Fruit fly (Drosophila melanogaster): Measurements from ENCODE around the gene CG18628.

The CG18628 gene

DNA sequence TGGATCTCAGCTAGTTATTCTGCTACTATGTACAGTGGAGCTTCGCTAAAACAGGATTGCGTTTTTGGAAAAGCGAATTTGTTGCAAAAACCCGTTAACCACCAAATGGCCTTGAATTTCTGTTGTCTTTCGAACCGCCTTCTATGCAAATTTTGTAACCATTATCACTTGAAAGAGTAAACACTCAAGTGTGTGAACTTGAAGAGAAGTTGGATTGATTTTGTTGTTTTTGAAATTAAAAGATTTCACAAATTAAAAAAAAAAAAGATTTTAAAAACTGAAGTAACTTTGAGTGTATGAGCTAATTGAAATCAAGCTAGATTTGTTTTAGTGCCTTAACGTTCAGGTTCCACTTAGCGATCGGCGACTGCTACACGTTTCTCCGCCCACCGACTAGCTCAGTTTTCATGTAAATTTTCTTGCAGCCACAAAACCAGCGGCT is 44.4 kb downstream of the CG18628 start (continued):
- peak; percentile 67 for TF ChIP-seq CG7368 (GFP tag; optimal IDR thresholded peaks at IDR 0.05)
- TF ChIP-seq CG6854 (GFP tag; optimal IDR thresholded peaks at IDR 0.05), result no peak
- no peak for TF ChIP-seq Blimp-1 (GFP tag; optimal IDR thresholded peaks at IDR 0.05)
- TF ChIP-seq Eip93F (GFP tag; optimal IDR thresholded peaks at IDR 0.05), result no peak
- TF ChIP-seq Ets96B (tag; optimal IDR thresholded peaks at IDR 0.05), result peak; percentile 64
- TF ChIP-seq dsx (GFP tag; optimal IDR thresholded peaks at IDR 0.05; ENCODE audit: poor library complexity, severe bottlenecking), result peak; percentile 69
- peak; percentile 69 for TF ChIP-seq CG6792 (GFP tag; optimal IDR thresholded peaks at IDR 0.05)
- TF ChIP-seq pdm3 (GFP tag; optimal IDR thresholded peaks at IDR 0.05), result no peak
- TF ChIP-seq Gug (GFP tag; IDR thresholded peaks at IDR 0.05), result peak; percentile 67
- TF ChIP-seq CG3919 (GFP tag; optimal IDR thresholded peaks at IDR 0.05), result peak; percentile 74
- TF ChIP-seq topi (GFP tag; optimal IDR thresholded peaks at IDR 0.05), result peak; percentile 73
- peak; percentile 92 for TF ChIP-seq CG32006 (GFP tag; optimal IDR thresholded peaks at IDR 0.05)
- TF ChIP-seq Sox102F (GFP tag; optimal IDR thresholded peaks at IDR 0.05), result no peak
- TF ChIP-seq Lpt (GFP tag; optimal IDR thresholded peaks at IDR 0.05), result peak; percentile 77
- TF ChIP-seq CG11762 (GFP tag; optimal IDR thresholded peaks at IDR 0.05; ENCODE audit: insufficient read depth), result peak; percentile 46
- peak; percentile 73 for TF ChIP-seq CG11294 (GFP tag; IDR thresholded peaks at IDR 0.05)
- no peak for TF ChIP-seq CG9139 (GFP tag; optimal IDR thresholded peaks at IDR 0.05)
- peak; percentile 71 for TF ChIP-seq achi (GFP tag; optimal IDR thresholded peaks at IDR 0.05)
- TF ChIP-seq salr (GFP tag; optimal IDR thresholded peaks at IDR 0.05), result peak in 1 of 2 experiments; percentile 64

DNA sequence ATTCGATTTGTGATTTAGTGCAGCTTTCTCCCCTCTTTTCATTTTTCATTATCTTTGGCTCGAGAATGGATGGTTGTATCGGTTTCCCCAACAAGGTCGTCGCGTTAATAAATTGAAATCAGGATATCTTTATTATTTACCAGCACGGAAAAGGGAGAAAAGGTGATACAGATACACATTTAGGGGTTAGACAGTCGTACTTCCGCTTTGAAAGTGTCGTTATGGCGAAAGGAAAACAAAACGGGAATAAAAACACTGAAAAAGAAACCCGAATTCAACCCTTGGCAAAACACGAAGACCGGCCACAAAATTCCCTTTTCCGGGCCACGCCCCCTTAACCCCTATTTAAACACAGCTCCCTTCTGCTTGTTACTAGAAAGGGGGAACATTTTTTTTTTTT is 45.0 kb downstream of the CG18628 start:
- TF ChIP-seq Sox15 (GFP tag; optimal IDR thresholded peaks at IDR 0.05), result no peak
- TF ChIP-seq fd59A (GFP tag; optimal IDR thresholded peaks at IDR 0.05), result no peak
- TF ChIP-seq dac (GFP tag; optimal IDR thresholded peaks at IDR 0.05), result no peak
- no peak for TF ChIP-seq ss (GFP tag; optimal IDR thresholded peaks at IDR 0.05)
- TF ChIP-seq net (GFP tag; optimal IDR thresholded peaks at IDR 0.05), result no peak
- no peak for TF ChIP-seq fkh (GFP tag; optimal IDR thresholded peaks at IDR 0.05)
- no peak for TF ChIP-seq Gug (GFP tag; IDR thresholded peaks at IDR 0.05)
- TF ChIP-seq CG3919 (GFP tag; optimal IDR thresholded peaks at IDR 0.05), result no peak
- TF ChIP-seq CG8319 (GFP tag; optimal IDR thresholded peaks at IDR 0.05), result no peak
- no peak for TF ChIP-seq CG11294 (GFP tag; IDR thresholded peaks at IDR 0.05)
- TF ChIP-seq spab (GFP tag; optimal IDR thresholded peaks at IDR 0.05), result no peak
- TF ChIP-seq CG9139 (GFP tag; optimal IDR thresholded peaks at IDR 0.05), result no peak
- no peak for TF ChIP-seq CG8632 (GFP tag; optimal IDR thresholded peaks at IDR 0.05)
- TF ChIP-seq CG15336 (GFP tag; IDR thresholded peaks at IDR 0.05), result no peak

DNA sequence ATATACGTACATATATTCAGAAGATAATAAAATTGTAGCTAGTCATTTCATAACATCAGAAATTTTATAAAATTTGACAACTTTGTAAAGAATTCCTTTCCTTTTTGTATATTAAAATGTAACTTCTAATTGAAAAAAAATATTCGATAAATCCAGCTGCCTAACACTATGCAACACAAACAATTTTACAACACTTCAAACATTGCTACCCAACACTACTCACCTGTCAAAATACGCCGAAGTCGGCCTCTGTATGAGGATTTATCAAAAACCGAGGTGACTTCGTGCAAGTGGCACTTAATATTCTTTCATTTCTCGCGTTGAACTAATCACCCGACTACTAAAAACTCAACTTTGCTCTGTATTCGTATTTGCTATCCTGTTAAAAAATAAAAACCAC is 47.1 kb downstream of the CG18628 start:
- TF ChIP-seq CG8319 (GFP tag; optimal IDR thresholded peaks at IDR 0.05) (no peak), dsx (GFP tag; optimal IDR thresholded peaks at IDR 0.05; ENCODE audit: poor library complexity, severe bottlenecking) (no peak), dac (GFP tag; optimal IDR thresholded peaks at IDR 0.05) (no peak), Smox (GFP tag; optimal IDR thresholded peaks at IDR 0.05) (no peak), Hr39 (GFP tag; optimal IDR thresholded peaks at IDR 0.05) (no peak), Sox102F (GFP tag; optimal IDR thresholded peaks at IDR 0.05) (no peak), CG11294 (GFP tag; IDR thresholded peaks at IDR 0.05) (no peak), CG31627 (GFP tag; optimal IDR thresholded peaks at IDR 0.05) (no peak), Eip78C (GFP tag) (no peak), CG10631 (GFP tag; optimal IDR thresholded peaks at IDR 0.05) (no peak), CG3919 (GFP tag; optimal IDR thresholded peaks at IDR 0.05) (no peak)
